Worm (Caenorhabditis elegans): ENCODE data around the gene F57B7.2.
"Not testable (repeated sequence)": the region's sequence is repeated elsewhere in the genome, so short reads cannot be mapped to it uniquely, and the experiment has no call there.

F57B7.2 gene

DNA sequence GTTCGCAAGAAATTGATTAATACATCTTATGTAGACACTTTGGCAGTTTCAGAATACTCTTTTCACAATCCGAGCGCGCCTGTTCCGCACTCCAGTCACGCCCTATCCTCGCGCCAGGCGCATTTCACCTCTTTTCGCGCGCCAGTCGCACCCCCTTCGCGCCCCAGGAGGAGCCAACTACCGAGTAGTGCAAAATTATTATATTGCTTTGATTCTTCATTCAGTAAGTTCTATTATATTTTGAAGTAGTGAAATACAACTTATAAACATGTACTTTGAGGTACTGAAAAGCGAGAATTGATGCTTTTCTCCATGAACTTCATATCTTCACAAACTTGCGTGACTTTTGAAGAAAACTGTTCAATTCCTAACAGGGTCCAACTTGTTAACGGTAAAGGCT, 47.3 kb downstream of the F57B7.2 start, which contains the start of gene nas-18:
Gene nas-18 (plus strand): TSS at position 301 of the 400 bp plus-strand sequence.
- not testable (repeated sequence) for TF ChIP-seq ham-2 (GFP tag; optimal IDR thresholded peaks at IDR 0.05); unc-120 (tag; optimal IDR thresholded peaks at IDR 0.05; ENCODE audit: poor library complexity, severe bottlenecking); ceh-39 (tag; optimal IDR thresholded peaks at IDR 0.05)

ce11 chrV:11395024-11395423, 48.4 kb downstream of the F57B7.2 start, which contains the start of gene K03B8.4:
Gene K03B8.4, minus strand, starts transcription at chrV:11395124.
- not testable (repeated sequence) for TF ChIP-seq M03D4.4, nhr-28, lsy-2 (tag; optimal IDR thresholded peaks at IDR 0.05)

DNA sequence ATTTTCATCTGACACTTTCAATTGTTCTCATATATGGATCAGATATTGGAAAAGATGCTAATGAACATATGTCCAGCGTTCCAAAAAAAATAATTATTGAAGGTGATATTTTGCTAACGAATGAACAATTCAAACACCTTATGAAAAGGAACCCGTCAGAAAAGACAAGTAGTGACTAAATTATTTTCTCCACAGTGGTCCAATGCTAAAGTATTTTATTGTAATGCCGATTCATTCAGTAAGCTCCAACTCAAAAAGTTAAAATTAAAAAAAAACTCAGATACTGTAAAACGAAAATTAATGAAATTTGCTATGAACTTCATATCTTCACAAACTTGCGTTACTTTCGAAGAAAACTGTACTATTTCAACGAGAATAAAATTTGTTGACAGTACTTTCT, 51.4 kb downstream of the F57B7.2 start, which contains the start of gene nas-16:
Gene nas-16 (plus strand): TSS at position 301 of the 400 bp plus-strand sequence.
- TF ChIP-seq unc-120 (tag; optimal IDR thresholded peaks at IDR 0.05; ENCODE audit: poor library complexity, severe bottlenecking) (no peak), nhr-76 (tag; optimal IDR thresholded peaks at IDR 0.05) (no peak), elt-1 (tag; optimal IDR thresholded peaks at IDR 0.05; ENCODE audit: borderline replicate concordance, insufficient read depth) (no peak), ham-2 (GFP tag; optimal IDR thresholded peaks at IDR 0.05) (no peak), mab-5 (tag; optimal IDR thresholded peaks at IDR 0.05) (no peak), sem-2 (GFP tag; optimal IDR thresholded peaks at IDR 0.05) (no peak), nhr-2 (tag; optimal IDR thresholded peaks at IDR 0.05) (no peak), blmp-1 (tag; optimal IDR thresholded peaks at IDR 0.05) (no peak), flh-1 (GFP tag; optimal IDR thresholded peaks at IDR 0.05) (no peak), ztf-11 (tag; optimal IDR thresholded peaks at IDR 0.05) (no peak), lsy-2 (tag; optimal IDR thresholded peaks at IDR 0.05) (no peak), lin-13 (tag; optimal IDR thresholded peaks at IDR 0.05) (no peak), nhr-12 (tag; optimal IDR thresholded peaks at IDR 0.05) (no peak), pha-4 (tag; optimal IDR thresholded peaks at IDR 0.05) (no peak), nhr-28 (tag; optimal IDR thresholded peaks at IDR 0.05) (no peak), ceh-43 (GFP tag; optimal IDR thresholded peaks at IDR 0.05) (no peak)

Measured in whole organism, mixed stage, embryonic.